Worm (Caenorhabditis elegans) whole organism, L3 larva: ENCODE results near the gene srx-130.

Source experiments
- R02D3.7 ChIP-seq: fragments of 150-350 bp; optimal IDR thresholded peaks from 2 replicates; lab custom pipeline; 2014; ENCODE audit warnings: missing biosample characterization, missing genetic modification characterization
- ama-1 ChIP-seq: fragments of 150-350 bp; optimal IDR thresholded peaks from 2 replicates; lab custom pipeline; 2018
- ceh-16 ChIP-seq: sonication (generic microtip); optimal IDR thresholded peaks from 2 replicates; lab custom pipeline; 2017; ENCODE audit warnings: missing biosample characterization, missing genetic modification characterization
- ceh-28 ChIP-seq: fragments of 150-350 bp; optimal IDR thresholded peaks from 2 replicates; lab custom pipeline; 2014; ENCODE audit warnings: missing biosample characterization, missing genetic modification reagents, missing genetic modification characterization
- ceh-82 ChIP-seq: fragments of 150-350 bp; optimal IDR thresholded peaks from 2 replicates; lab custom pipeline; 2014; ENCODE audit warnings: missing biosample characterization, missing genetic modification characterization
- ceh-9 ChIP-seq: sonication (generic microtip); optimal IDR thresholded peaks from 2 replicates; lab custom pipeline; 2018; ENCODE audit warnings: missing biosample characterization, missing genetic modification characterization
- daf-12 ChIP-seq: fragments of 150-350 bp; optimal IDR thresholded peaks from 2 replicates; lab custom pipeline; 2014; ENCODE audit warnings: missing biosample characterization, missing genetic modification reagents, missing genetic modification characterization
- egl-27 ChIP-seq: sonication (generic microtip); optimal IDR thresholded peaks from 4 replicates; lab custom pipeline; 2017; ENCODE audit warnings: missing biosample characterization, missing genetic modification reagents, missing genetic modification characterization
- egl-5 ChIP-seq: fragments of 150-350 bp; optimal IDR thresholded peaks from 2 replicates; lab custom pipeline; 2017; ENCODE audit warnings: missing biosample characterization, missing genetic modification reagents, missing genetic modification characterization, inconsistent platforms
- elt-1 ChIP-seq: fragments of 150-350 bp; optimal IDR thresholded peaks from 2 replicates; lab custom pipeline; 2014; ENCODE audit warnings: missing biosample characterization, missing genetic modification characterization
- elt-2 ChIP-seq: sonication (generic microtip); optimal IDR thresholded peaks from 2 replicates; lab custom pipeline; 2016; ENCODE audit warnings: missing genetic modification reagents, mild to moderate bottlenecking, missing genetic modification characterization, missing compliant biosample characterization
- elt-3 ChIP-seq, 3 experiments: fragments of 150-350 bp in 1 of 3; sonication (generic microtip) in 2 of 3; optimal IDR thresholded peaks; 2 replicates in 2 of 3; 4 replicates in 1 of 3; lab custom pipeline; 2014 to 2017; ENCODE audit warnings: missing biosample characterization in 3 of 3, missing genetic modification characterization in 3 of 3
- eor-1 ChIP-seq, 2 experiments: fragments of 150-350 bp; optimal IDR thresholded peaks; 2 replicates each; lab custom pipeline; 2014 to 2018; ENCODE audit warnings: missing biosample characterization in 2 of 2, missing genetic modification characterization in 2 of 2
- fkh-10 ChIP-seq: sonication (generic microtip); optimal IDR thresholded peaks from 2 replicates; lab custom pipeline; 2017; ENCODE audit warnings: missing biosample characterization, missing genetic modification reagents, missing genetic modification characterization
- fos-1 ChIP-seq: fragments of 150-350 bp; optimal IDR thresholded peaks from 2 replicates; lab custom pipeline; 2014; ENCODE audit warnings: missing biosample characterization, missing genetic modification characterization
- jun-1 ChIP-seq: fragments of 150-350 bp; optimal IDR thresholded peaks from 2 replicates; lab custom pipeline; 2014; ENCODE audit warnings: missing biosample characterization, missing genetic modification reagents, missing genetic modification characterization
- lsy-12 ChIP-seq: sonication (generic microtip); optimal IDR thresholded peaks from 2 replicates; lab custom pipeline; 2016; ENCODE audit warnings: mild to moderate bottlenecking, missing genetic modification characterization, missing compliant biosample characterization
- mdl-1 ChIP-seq: fragments of 150-350 bp; optimal IDR thresholded peaks from 2 replicates; lab custom pipeline; 2014; ENCODE audit warnings: missing biosample characterization, missing genetic modification characterization
- mml-1 ChIP-seq: fragments of 150-350 bp; sonication (generic microtip); optimal IDR thresholded peaks from 3 replicates; lab custom pipeline; 2014; ENCODE audit warnings: missing biosample characterization, missing genetic modification characterization
- nfya-1 ChIP-seq: sonication (generic microtip); optimal IDR thresholded peaks from 2 replicates; lab custom pipeline; 2017; ENCODE audit warnings: missing genetic modification characterization, mild to moderate bottlenecking, missing compliant biosample characterization, antibody characterized with exemption, moderate library complexity; ENCODE audit not compliant: insufficient read depth
- nhr-11 ChIP-seq: fragments of 150-350 bp; optimal IDR thresholded peaks from 2 replicates; lab custom pipeline; 2014; ENCODE audit warnings: missing biosample characterization, missing genetic modification characterization
- nhr-23 ChIP-seq: fragments of 150-350 bp; optimal IDR thresholded peaks from 2 replicates; lab custom pipeline; 2014; ENCODE audit warnings: missing biosample characterization, missing genetic modification reagents, missing genetic modification characterization
- nhr-237 ChIP-seq: fragments of 150-350 bp; optimal IDR thresholded peaks from 2 replicates; lab custom pipeline; 2014; ENCODE audit warnings: missing biosample characterization, missing genetic modification characterization
- nhr-25 ChIP-seq: sonication (generic microtip); optimal IDR thresholded peaks from 2 replicates; lab custom pipeline; 2017; ENCODE audit warnings: missing biosample characterization, missing genetic modification characterization
- nhr-43 ChIP-seq: sonication (generic microtip); optimal IDR thresholded peaks from 2 replicates; lab custom pipeline; 2016; ENCODE audit warnings: mild to moderate bottlenecking, missing genetic modification characterization, missing compliant biosample characterization; ENCODE audit not compliant: poor library complexity, severe bottlenecking
- nhr-67 ChIP-seq: fragments of 150-350 bp; optimal IDR thresholded peaks from 2 replicates; lab custom pipeline; 2014; ENCODE audit warnings: missing biosample characterization, missing genetic modification characterization
- nhr-76 ChIP-seq: fragments of 150-350 bp; sonication (generic microtip); optimal IDR thresholded peaks from 5 replicates; lab custom pipeline; 2014; ENCODE audit warnings: missing biosample characterization, missing genetic modification characterization
- nhr-77 ChIP-seq: fragments of 150-350 bp; optimal IDR thresholded peaks from 2 replicates; lab custom pipeline; 2014; ENCODE audit warnings: missing biosample characterization, missing genetic modification characterization
- pha-4 ChIP-seq: fragments of 150-350 bp; optimal IDR thresholded peaks from 2 replicates; lab custom pipeline; 2014; ENCODE audit warnings: missing biosample characterization, missing genetic modification reagents, missing genetic modification characterization
- pqm-1 ChIP-seq: fragments of 150-350 bp; optimal IDR thresholded peaks from 2 replicates; lab custom pipeline; 2017; ENCODE audit warnings: missing biosample characterization, missing genetic modification characterization, inconsistent platforms
- sea-2 ChIP-seq: fragments of 150-350 bp; sonication (generic microtip); optimal IDR thresholded peaks from 4 replicates; lab custom pipeline; 2014; ENCODE audit warnings: missing biosample characterization, missing genetic modification reagents, missing genetic modification characterization
- skn-1 ChIP-seq: fragments of 150-350 bp; optimal IDR thresholded peaks from 2 replicates; lab custom pipeline; 2014; ENCODE audit warnings: missing biosample characterization, missing genetic modification characterization
- snpc-4 ChIP-seq: fragments of 150-350 bp; optimal IDR thresholded peaks from 2 replicates; lab custom pipeline; 2014; ENCODE audit warnings: missing biosample characterization, missing genetic modification characterization
- unc-39 ChIP-seq: sonication (generic microtip); optimal IDR thresholded peaks from 4 replicates; lab custom pipeline; 2017; ENCODE audit warnings: missing biosample characterization, missing genetic modification characterization
- ztf-4 ChIP-seq: fragments of 150-350 bp; optimal IDR thresholded peaks from 2 replicates; lab custom pipeline; 2014; ENCODE audit warnings: missing biosample characterization, missing genetic modification characterization

srx-130 gene

DNA sequence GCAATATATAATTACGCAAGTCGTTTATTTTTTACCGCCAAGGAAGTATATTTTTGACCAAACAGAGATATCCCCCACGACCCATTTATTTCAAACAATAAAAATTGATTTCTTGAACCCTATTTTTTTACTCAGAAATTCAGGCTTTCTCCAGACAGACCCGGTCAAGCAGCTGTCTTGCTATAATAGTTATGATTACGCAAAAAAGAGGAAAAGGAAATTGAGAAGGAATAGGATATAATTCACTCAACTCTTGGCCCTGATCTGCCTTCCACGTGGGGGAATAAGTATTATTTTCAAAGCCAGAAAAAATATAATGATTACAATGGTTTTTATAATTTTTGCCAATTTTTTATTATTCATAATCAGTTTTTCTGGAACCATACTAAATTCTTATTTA lies 13.9 kb downstream of the srx-130 start, which contains the start of gene srx-136:
Gene srx-136 (plus strand): TSS at position 301 of the 400 bp plus-strand sequence.
- TF ChIP-seq sea-2 (GFP tag; lab: Kevin White, UChicago) (no peak), ztf-4 (tag; lab: Kevin White, UChicago) (no peak), unc-39 (no peak), nhr-77 (tag; lab: Kevin White, UChicago) (no peak), egl-27 (no peak), daf-12 (tag; lab: Kevin White, UChicago) (no peak), nhr-67 (tag; lab: Kevin White, UChicago) (no peak), fos-1 (tag; lab: Kevin White, UChicago) (no peak), pha-4 (no peak), R02D3.7 (tag; lab: Kevin White, UChicago) (no peak), ceh-9 (tag; lab: Kevin White, UChicago) (no peak), ceh-28 (no peak), nhr-25 (tag; lab: Kevin White, UChicago) (no peak), nhr-76 (no peak)

DNA sequence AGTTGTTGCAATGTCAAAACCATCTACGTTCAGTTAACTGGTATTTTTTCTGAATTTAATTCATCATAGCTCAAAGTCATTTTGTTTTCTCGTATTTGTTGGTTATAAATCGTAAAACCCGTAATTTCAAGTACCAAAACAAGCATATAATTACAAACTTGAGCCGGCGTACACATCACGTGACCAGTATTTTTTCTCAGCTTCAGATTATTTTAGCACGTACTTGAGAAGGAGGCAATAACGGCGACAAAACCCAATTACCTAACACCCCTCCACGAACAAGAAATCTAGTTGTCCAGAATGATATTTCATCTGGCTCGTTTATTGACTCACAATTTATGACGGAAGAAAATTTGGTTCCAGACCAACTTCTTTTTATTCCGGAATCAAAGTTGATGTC lies 15.7 kb downstream of the srx-130 start, which contains the start of gene srx-135:
Gene srx-135 (plus strand): TSS at position 301 of the 400 bp plus-strand sequence.
- TF ChIP-seq nhr-23 (no peak), eor-1 (tag; optimal IDR thresholded peaks at IDR 0.05; lab: Kevin White, UChicago) (no peak), lsy-12 (tag; lab: Kevin White, UChicago) (no peak), nhr-237 (no peak), jun-1 (tag; lab: Kevin White, UChicago) (no peak), mdl-1 (no peak), skn-1 (tag; lab: Kevin White, UChicago) (no peak), ceh-28 (no peak), mml-1 (tag; lab: Kevin White, UChicago) (no peak), nhr-77 (tag; lab: Kevin White, UChicago) (no peak), ama-1 (no peak), ceh-82 (tag; lab: Kevin White, UChicago) (no peak), R02D3.7 (tag; lab: Kevin White, UChicago) (no peak), elt-3 (tag; optimal IDR thresholded peaks at IDR 0.05; lab: Kevin White, UChicago) (no peak), nfya-1 (tag; lab: Kevin White, UChicago) (no peak)

DNA sequence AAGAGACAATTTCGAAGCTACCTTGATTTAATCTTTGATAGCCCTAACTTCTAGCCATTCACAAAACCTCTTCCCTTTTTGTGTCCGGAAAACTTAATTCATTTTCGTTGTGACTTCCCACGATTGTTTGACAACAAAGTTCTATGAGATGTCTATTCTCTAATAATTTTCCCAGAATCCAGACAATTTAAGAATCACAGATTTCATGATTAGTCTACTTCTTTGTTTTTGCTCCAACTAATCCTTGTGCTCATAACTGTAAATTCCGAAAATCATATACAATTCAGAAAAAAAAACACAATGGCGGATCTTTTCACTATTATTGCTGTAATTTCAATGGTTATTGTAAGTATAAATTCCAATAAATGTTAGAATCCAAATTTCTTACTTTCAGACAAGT lies 19.3 kb downstream of the srx-130 start, which contains the start of gene srx-137:
Gene srx-137 (plus strand): TSS at position 301 of the 400 bp plus-strand sequence.
- TF ChIP-seq nhr-43 (tag; lab: Kevin White, UChicago) = no peak
- no peak for TF ChIP-seq ceh-16
- TF ChIP-seq pha-4 = no peak
- no peak for TF ChIP-seq elt-2 (tag; lab: Kevin White, UChicago)

- TF ChIP-seq snpc-4 (no peak), elt-2 (tag; lab: Kevin White, UChicago) (no peak), fkh-10 (GFP tag; lab: Kevin White, UChicago) (no peak)
Measured at ce11 chrV:13863700-13864099, 20.5 kb downstream of the srx-130 start.

ce11 chrV:13866353-13866752 lies 23.1 kb downstream of the srx-130 start, which contains the start of gene nhr-175:
Gene nhr-175, plus strand, starts transcription at chrV:13866691.
- TF ChIP-seq elt-1 (tag; lab: Kevin White, UChicago) (peak; percentile 92), egl-5 (tag; lab: Kevin White, UChicago) (no peak), ceh-16 (no peak), nhr-237 (no peak), ceh-28 (no peak), nhr-23 (peak; percentile 50), nhr-67 (tag; lab: Kevin White, UChicago) (no peak), nhr-25 (tag; lab: Kevin White, UChicago) (peak; percentile 52), ceh-82 (tag; lab: Kevin White, UChicago) (no peak)

ce11 chrV:13869551-13869950 lies 26.3 kb downstream of the srx-130 start:
- TF ChIP-seq pqm-1 (peak; percentile 2), nhr-11 (tag; lab: Kevin White, UChicago) (peak; percentile 98), pha-4 (no peak)
- TF ChIP-seq, all 47 proteins: peak for 2
